Fruit fly (Drosophila melanogaster): ENCODE measurements around the gene CG42540.

CG42540 gene

dm6 chr3L:4555787-4556186, at the start of gene CG42540:
Gene CG42540, plus strand, starts transcription at chr3L:4556087.
- no peak for TF ChIP-seq h (optimal IDR thresholded peaks at IDR 0.05)
- TF ChIP-seq psq (optimal IDR thresholded peaks at IDR 0.05): no peak
- no peak for TF ChIP-seq ttk (optimal IDR thresholded peaks at IDR 0.05)
- TF ChIP-seq Sin3A (optimal IDR thresholded peaks at IDR 0.05): no peak
- no peak for TF ChIP-seq insv (optimal IDR thresholded peaks at IDR 0.05)
- no peak for TF ChIP-seq Myc (optimal IDR thresholded peaks at IDR 0.05)

DNA sequence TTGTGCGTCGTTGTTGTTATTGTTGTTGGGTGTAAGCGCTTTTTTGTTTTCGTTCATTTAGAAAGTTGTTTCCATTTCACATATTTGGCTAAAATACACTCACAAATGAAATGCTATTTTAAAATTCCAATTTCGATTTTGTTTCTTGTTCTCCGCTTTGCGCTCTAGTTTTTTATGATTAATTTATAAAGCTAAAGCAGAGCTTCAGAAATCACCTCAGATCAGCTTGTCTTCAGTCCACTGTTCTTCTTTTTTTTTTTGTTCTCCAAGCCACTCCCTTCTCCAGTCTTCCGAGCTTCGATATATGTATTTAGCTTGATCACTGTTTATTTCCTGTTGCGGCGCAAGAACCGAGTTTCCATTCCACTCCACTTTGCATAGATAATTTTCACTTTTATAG, 48.0 kb upstream of the CG42540 start:
- TF ChIP-seq ttk (optimal IDR thresholded peaks at IDR 0.05) (no peak), insv (optimal IDR thresholded peaks at IDR 0.05) (no peak), Sin3A (optimal IDR thresholded peaks at IDR 0.05) (no peak)

DNA sequence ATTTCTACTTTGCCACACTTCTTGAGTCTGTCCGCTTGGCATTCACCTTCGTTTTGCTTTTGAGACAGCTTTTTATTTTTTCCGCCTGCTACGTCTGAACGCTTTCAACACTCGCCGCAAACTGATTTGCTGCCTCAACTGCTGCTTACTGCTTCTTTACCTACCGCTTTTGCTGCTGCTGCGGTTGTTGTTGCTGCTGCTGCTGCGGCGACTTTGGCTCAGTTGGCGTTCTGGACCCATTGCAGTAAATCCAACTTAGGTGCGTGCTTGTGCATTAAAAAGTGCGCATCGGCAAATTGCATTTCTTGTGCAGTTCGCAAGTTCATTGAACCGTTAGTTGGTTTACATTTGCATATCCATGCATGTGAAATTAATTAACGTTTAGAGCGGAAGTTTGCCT, 47.6 kb upstream of the CG42540 start, which contains the start of gene NT1:
Gene NT1, minus strand, starts transcription at position 127 of the 400 bp plus-strand sequence.
- TF ChIP-seq insv (optimal IDR thresholded peaks at IDR 0.05) (no peak), Sin3A (optimal IDR thresholded peaks at IDR 0.05) (no peak), psq (optimal IDR thresholded peaks at IDR 0.05) (no peak), ttk (optimal IDR thresholded peaks at IDR 0.05) (no peak), Myc (optimal IDR thresholded peaks at IDR 0.05) (no peak), h (optimal IDR thresholded peaks at IDR 0.05) (no peak)

dm6 chr3L:4508926-4509457, 46.9 kb upstream of the CG42540 start:
- TF ChIP-seq psq (optimal IDR thresholded peaks at IDR 0.05): no peak

DNA sequence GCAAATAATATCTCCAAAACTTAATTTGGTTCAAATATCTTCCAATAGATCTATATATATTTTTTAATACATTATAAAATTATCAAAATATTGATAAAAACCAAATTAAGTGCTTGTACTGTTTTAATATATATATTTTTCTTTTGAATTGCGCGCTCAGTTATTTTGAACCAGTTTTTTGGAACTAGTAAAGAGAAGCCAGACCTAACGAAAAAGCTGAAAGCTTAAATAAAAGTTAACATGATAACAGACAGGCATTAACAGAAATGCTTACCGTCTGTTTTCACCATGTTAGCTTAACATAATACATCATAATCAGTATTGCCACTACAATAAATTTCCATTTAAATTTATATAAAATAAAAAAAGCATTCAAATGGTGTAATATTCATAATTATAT, 45.6 kb upstream of the CG42540 start:
- TF ChIP-seq Myc (optimal IDR thresholded peaks at IDR 0.05) (no peak), Sin3A (optimal IDR thresholded peaks at IDR 0.05) (no peak), h (optimal IDR thresholded peaks at IDR 0.05) (no peak), psq (optimal IDR thresholded peaks at IDR 0.05) (no peak)

DNA sequence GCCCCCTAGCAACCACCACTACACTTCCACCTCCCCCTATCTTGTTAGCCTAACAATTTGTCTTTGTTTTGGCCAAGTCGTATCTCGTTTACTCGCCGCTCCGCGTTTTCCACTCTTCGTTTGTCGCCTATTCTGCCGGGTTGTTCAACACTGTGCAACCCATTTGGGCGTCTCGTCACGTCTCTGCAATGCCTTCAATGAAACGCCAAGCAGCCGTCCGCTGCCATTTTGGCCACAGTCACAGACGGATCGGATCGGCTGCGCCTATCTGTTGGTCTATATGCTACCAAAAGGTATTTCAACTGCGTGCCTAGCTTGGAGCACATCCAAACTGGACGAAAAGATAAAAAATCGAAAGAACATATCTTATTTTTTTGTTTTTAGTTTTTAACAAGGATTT, 39.5 kb upstream of the CG42540 start:
- TF ChIP-seq ttk (optimal IDR thresholded peaks at IDR 0.05) (no peak), Sin3A (optimal IDR thresholded peaks at IDR 0.05) (no peak), insv (optimal IDR thresholded peaks at IDR 0.05) (no peak), Myc (optimal IDR thresholded peaks at IDR 0.05) (no peak), psq (optimal IDR thresholded peaks at IDR 0.05) (no peak), h (optimal IDR thresholded peaks at IDR 0.05) (no peak)

dm6 chr3L:4519417-4519931, 36.4 kb upstream of the CG42540 start:
- no peak for TF ChIP-seq psq (optimal IDR thresholded peaks at IDR 0.05)
- TF ChIP-seq insv (optimal IDR thresholded peaks at IDR 0.05): no peak
- TF ChIP-seq ttk (optimal IDR thresholded peaks at IDR 0.05): no peak
- no peak for TF ChIP-seq h (optimal IDR thresholded peaks at IDR 0.05)
- no peak for TF ChIP-seq Myc (optimal IDR thresholded peaks at IDR 0.05)

DNA sequence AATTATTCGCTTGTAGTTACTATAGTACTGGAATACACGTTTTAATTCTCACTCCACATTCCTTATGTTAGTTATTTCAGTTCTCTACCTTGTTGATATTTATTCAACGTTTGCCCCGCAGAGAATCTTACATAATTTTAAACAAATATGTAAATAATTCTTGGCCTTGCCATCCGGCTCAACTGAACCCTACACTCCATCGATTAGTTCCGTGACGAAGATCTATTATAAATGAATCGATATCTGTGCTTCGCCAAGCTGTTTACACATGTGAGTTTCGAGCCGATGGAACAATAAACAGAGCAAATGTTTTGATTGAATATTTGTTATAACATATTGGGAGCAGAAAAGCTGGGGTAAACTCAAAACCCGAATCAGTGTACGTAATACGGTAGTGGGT, 34.1 kb upstream of the CG42540 start:
- TF ChIP-seq Sin3A (optimal IDR thresholded peaks at IDR 0.05) (no peak), Myc (optimal IDR thresholded peaks at IDR 0.05) (no peak), insv (optimal IDR thresholded peaks at IDR 0.05) (no peak)

DNA sequence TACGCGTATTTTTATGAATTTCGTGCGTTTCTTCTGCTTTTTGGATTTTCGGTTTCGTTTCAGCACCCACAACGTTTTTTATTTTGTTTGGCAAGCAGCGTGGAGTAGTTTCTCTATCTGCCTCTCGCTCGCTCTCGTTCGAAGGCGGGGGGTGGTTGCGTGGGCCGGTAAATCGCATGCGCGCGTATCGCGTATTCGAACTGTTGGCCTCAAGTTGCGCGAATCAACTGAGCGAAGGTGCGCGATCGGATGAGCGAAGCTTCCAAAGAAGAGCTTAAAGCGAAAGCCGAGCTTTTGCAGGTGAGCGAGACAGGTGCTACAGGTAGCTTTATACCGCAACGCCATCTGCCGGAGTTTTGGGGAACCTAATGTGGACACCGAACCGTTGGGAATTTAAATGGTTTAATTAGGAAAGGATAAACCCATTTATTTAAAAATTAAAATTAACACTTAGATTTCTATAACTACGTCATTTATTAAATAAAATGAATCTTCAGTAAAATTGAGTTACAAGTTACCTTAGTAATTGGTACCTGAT, 23.9 kb upstream of the CG42540 start, which contains the start of gene Tie:
Gene Tie, minus strand, starts transcription at position 205 of the 538 bp plus-strand sequence.
- TF ChIP-seq psq (optimal IDR thresholded peaks at IDR 0.05) (no peak), Sin3A (optimal IDR thresholded peaks at IDR 0.05) (no peak), Myc (optimal IDR thresholded peaks at IDR 0.05) (no peak)

- no peak for TF ChIP-seq ttk (optimal IDR thresholded peaks at IDR 0.05)
- TF ChIP-seq Myc (optimal IDR thresholded peaks at IDR 0.05): no peak
- no peak for TF ChIP-seq Sin3A (optimal IDR thresholded peaks at IDR 0.05)
- no peak for TF ChIP-seq insv (optimal IDR thresholded peaks at IDR 0.05)
- TF ChIP-seq psq (optimal IDR thresholded peaks at IDR 0.05): no peak
- TF ChIP-seq h (optimal IDR thresholded peaks at IDR 0.05): no peak
Observed at dm6 chr3L:4532841-4533619, 22.9 kb upstream of the CG42540 start, which contains the start of gene CG11353. Gene CG11353, plus strand, starts transcription at chr3L:4533170.

- no peak for TF ChIP-seq h (optimal IDR thresholded peaks at IDR 0.05)
Observed at dm6 chr3L:4533941-4534340, 21.9 kb upstream of the CG42540 start.

DNA sequence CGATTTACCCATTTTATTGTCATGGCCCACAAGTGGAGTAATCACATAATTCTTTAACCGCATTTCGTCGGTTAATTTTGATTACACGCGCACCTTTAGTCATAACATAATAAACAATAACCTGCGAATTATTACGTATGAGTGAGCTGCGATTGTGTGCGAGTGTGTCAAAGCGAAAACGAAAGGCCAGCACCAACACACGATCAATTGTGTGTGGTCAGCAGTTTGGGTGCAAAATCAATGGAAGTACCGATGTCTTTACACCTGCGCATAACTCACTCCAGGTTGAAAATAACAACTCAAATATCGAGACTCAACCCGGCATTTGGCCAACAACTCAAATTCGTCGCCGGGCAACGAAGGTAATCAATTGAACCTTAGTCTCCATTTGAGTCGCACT, 21.4 kb upstream of the CG42540 start:
- no peak for TF ChIP-seq insv (optimal IDR thresholded peaks at IDR 0.05)
- no peak for TF ChIP-seq ttk (optimal IDR thresholded peaks at IDR 0.05)
- TF ChIP-seq Myc (optimal IDR thresholded peaks at IDR 0.05): no peak
- no peak for TF ChIP-seq h (optimal IDR thresholded peaks at IDR 0.05)
- no peak for TF ChIP-seq psq (optimal IDR thresholded peaks at IDR 0.05)

DNA sequence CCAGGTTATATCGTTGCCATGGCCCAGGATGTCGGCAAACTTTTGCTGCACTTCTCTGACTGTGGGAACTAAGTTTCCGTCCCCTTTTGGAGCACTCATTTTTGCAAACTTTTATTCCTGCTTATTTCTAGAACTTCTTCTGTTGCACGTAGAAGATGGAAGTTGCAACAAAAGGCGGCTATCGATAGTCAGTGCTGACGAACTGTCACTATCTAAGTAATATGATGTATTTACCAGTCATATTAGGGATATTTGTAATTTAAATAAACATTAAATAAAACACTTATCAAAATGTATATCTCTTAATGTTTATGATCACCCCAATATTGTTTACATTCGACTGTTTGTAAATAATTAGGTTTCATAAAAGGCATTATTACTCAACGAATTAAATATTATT, 14.8 kb upstream of the CG42540 start, which contains the start of gene CG32243:
Gene CG32243, minus strand, starts transcription at position 175 of the 400 bp plus-strand sequence.
- TF ChIP-seq h (optimal IDR thresholded peaks at IDR 0.05) (no peak), psq (optimal IDR thresholded peaks at IDR 0.05) (no peak), ttk (optimal IDR thresholded peaks at IDR 0.05) (no peak), insv (optimal IDR thresholded peaks at IDR 0.05) (no peak), Myc (optimal IDR thresholded peaks at IDR 0.05) (no peak)

Measured in Kc167 (cell line).